Fruit fly (Drosophila melanogaster): ENCODE measurements around the gene CG14397.

Gene CG14397

dm6 chr2L:21108759-21109282 is 17.8 kb downstream of the CG14397 start:
- TF ChIP-seq HLHmδ (GFP tag; optimal IDR thresholded peaks at IDR 0.05) (no peak), Mes4 (GFP tag; optimal IDR thresholded peaks at IDR 0.05) (peak; percentile 31), ftz-f1 (GFP tag; optimal IDR thresholded peaks at IDR 0.05) (no peak), CG1602 (GFP tag; optimal IDR thresholded peaks at IDR 0.05) (peak; percentile 33), CG10959 (GFP tag; IDR thresholded peaks at IDR 0.05) (peak; percentile 58), CG31365 (tag; optimal IDR thresholded peaks at IDR 0.05) (no peak), Sry-β (GFP tag; optimal IDR thresholded peaks at IDR 0.05) (peak; percentile 23), CG3838 (GFP tag; optimal IDR thresholded peaks at IDR 0.05) (peak; percentile 41), grn (GFP tag; optimal IDR thresholded peaks at IDR 0.05) (peak; percentile 27), dmrt11E (tag; optimal IDR thresholded peaks at IDR 0.05) (peak; percentile 82), ems (GFP tag; optimal IDR thresholded peaks at IDR 0.05) (peak; percentile 44), CG32772 (GFP tag; IDR thresholded peaks at IDR 0.05) (no peak), CG3726 (GFP tag; IDR thresholded peaks at IDR 0.05) (no peak), pum (GFP tag; optimal IDR thresholded peaks at IDR 0.05) (peak; percentile 24), CG12744 (GFP tag; optimal IDR thresholded peaks at IDR 0.05) (no peak), NfI (GFP tag; optimal IDR thresholded peaks at IDR 0.05) (peak; percentile 65), Sox100B (GFP tag; optimal IDR thresholded peaks at IDR 0.05) (peak; percentile 62), CG10267 (tag; optimal IDR thresholded peaks at IDR 0.05) (peak; percentile 44), Dip2 (GFP tag; IDR thresholded peaks at IDR 0.05) (no peak), ara (GFP tag; IDR thresholded peaks at IDR 0.05) (peak; percentile 64; the same call in 1 of the 2 replicates), dati (GFP tag; IDR thresholded peaks at IDR 0.05) (no peak), Fer3 (tag; optimal IDR thresholded peaks at IDR 0.05) (peak; percentile 20), CG8478 (optimal IDR thresholded peaks at IDR 0.05) (no peak), CG14014 (GFP tag; IDR thresholded peaks at IDR 0.05) (peak; percentile 5; the same call in 1 of the 2 replicates), CG11723 (GFP tag; optimal IDR thresholded peaks at IDR 0.05) (peak; percentile 37), sc (optimal IDR thresholded peaks at IDR 0.05) (no peak), sc (GFP tag; optimal IDR thresholded peaks at IDR 0.05) (peak; percentile 43), CG18262 (tag; optimal IDR thresholded peaks at IDR 0.05) (peak; percentile 75), exex (tag; optimal IDR thresholded peaks at IDR 0.05) (no peak), gcm (GFP tag; optimal IDR thresholded peaks at IDR 0.05) (peak; percentile 69), repo (GFP tag; optimal IDR thresholded peaks at IDR 0.05) (no peak), HLH3B (GFP tag; IDR thresholded peaks at IDR 0.05) (0 out of 2 replicates have a peak, but pooled peaks have one; percentile 44), CG2712 (tag; optimal IDR thresholded peaks at IDR 0.05) (peak; percentile 76), dan (GFP tag; IDR thresholded peaks at IDR 0.05) (no peak), CG42726 (GFP tag; IDR thresholded peaks at IDR 0.05; ENCODE audit: partially characterized antibody) (no peak), yki (optimal IDR thresholded peaks at IDR 0.05) (no peak), MBD-R2 (GFP tag; IDR thresholded peaks at IDR 0.05) (peak; percentile 15; the same call in 1 of the 2 replicates), CG12769 (tag; optimal IDR thresholded peaks at IDR 0.05) (no peak), ranshi (GFP tag; IDR thresholded peaks at IDR 0.05) (no peak), CG13424 (tag; optimal IDR thresholded peaks at IDR 0.05) (peak; percentile 67), Oaz (GFP tag; IDR thresholded peaks at IDR 0.05) (no peak), gt (GFP tag; IDR thresholded peaks at IDR 0.05) (no peak), CG43689 (GFP tag; IDR thresholded peaks at IDR 0.05) (no peak), Scr (GFP tag; IDR thresholded peaks at IDR 0.05; ENCODE audit: partially characterized antibody) (no peak), gsb (GFP tag; IDR thresholded peaks at IDR 0.05) (no peak), CG14050 (GFP tag; IDR thresholded peaks at IDR 0.05) (no peak), CG15601 (tag; optimal IDR thresholded peaks at IDR 0.05) (peak; percentile 56), CG11093 (GFP tag; IDR thresholded peaks at IDR 0.05) (no peak), CG13894 (tag; optimal IDR thresholded peaks at IDR 0.05) (no peak), CG17829 (tag; optimal IDR thresholded peaks at IDR 0.05) (peak; percentile 60), ci (GFP tag; IDR thresholded peaks at IDR 0.05) (no peak; the same call in 2 of the 3 replicates), CG7357 (GFP tag; IDR thresholded peaks at IDR 0.05) (no peak)

All from whole organism, embryonic.